Worm (Caenorhabditis elegans) whole organism, L3 larva: ENCODE results near the gene ceh-27.

Source experiments
- R02D3.7 ChIP-seq: fragments of 150-350 bp; optimal IDR thresholded peaks from 2 replicates; lab custom pipeline; 2014; ENCODE audit warnings: missing biosample characterization, missing genetic modification characterization
- ceh-82 ChIP-seq: fragments of 150-350 bp; optimal IDR thresholded peaks from 2 replicates; lab custom pipeline; 2014; ENCODE audit warnings: missing biosample characterization, missing genetic modification characterization
- fkh-2 ChIP-seq: fragments of 150-350 bp; optimal IDR thresholded peaks from 2 replicates; lab custom pipeline; 2014; ENCODE audit warnings: missing biosample characterization, missing genetic modification reagents, missing genetic modification characterization
- snpc-4 ChIP-seq: fragments of 150-350 bp; optimal IDR thresholded peaks from 2 replicates; lab custom pipeline; 2014; ENCODE audit warnings: missing biosample characterization, missing genetic modification characterization

DNA sequence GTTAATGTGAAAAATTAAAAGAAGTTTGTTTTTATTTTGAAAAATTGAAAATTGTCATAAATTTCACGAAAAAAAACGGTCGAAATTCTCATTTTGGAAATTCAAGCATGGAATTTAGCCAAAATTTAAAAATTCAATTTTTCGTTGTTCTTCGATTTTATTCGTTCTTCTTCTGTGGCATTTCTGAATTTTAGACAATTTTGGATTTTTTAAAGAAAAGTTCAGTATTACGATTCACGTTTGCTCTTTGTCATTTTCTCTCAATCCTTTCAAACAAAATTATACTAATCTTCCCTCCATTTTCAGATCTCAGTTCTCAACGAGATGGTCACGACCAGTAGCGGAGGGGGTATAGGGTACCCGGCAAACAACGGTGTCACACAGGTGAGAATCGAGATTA is 10.7 kb upstream of the ceh-27 start, which contains the start of gene ape-1:
- no peak for TF ChIP-seq R02D3.7 (tag; lab: Kevin White, UChicago)
- no peak for TF ChIP-seq ceh-82 (tag; lab: Kevin White, UChicago)
- no peak for TF ChIP-seq fkh-2
- no peak for TF ChIP-seq snpc-4 (tag; lab: Kevin White, UChicago)
